Worm (Caenorhabditis elegans) whole organism, L2 larva: ENCODE measurements around the gene srlf-37.

Source experiments
- R02D3.7 ChIP-seq: fragments of 150-350 bp; optimal IDR thresholded peaks from 2 replicates; lab custom pipeline; 2014; ENCODE audit warnings: missing biosample characterization, missing genetic modification characterization
- ZK546.5 ChIP-seq: sonication (generic microtip); optimal IDR thresholded peaks from 2 replicates; lab custom pipeline; 2017; ENCODE audit warnings: missing biosample characterization, missing genetic modification characterization
- alr-1 ChIP-seq: fragments of 150-350 bp; optimal IDR thresholded peaks from 2 replicates; lab custom pipeline; 2014; ENCODE audit warnings: missing biosample characterization, missing genetic modification characterization
- aly-2 ChIP-seq: fragments of 150-350 bp; optimal IDR thresholded peaks from 2 replicates; lab custom pipeline; 2014; ENCODE audit warnings: missing biosample characterization, missing genetic modification characterization
- ama-1 ChIP-seq: fragments of 150-350 bp; optimal IDR thresholded peaks from 2 replicates; lab custom pipeline; 2018; ENCODE audit warnings: inconsistent platforms
- ceh-16 ChIP-seq: fragments of 150-350 bp; optimal IDR thresholded peaks from 2 replicates; lab custom pipeline; 2014; ENCODE audit warnings: missing biosample characterization, missing genetic modification characterization
- dmd-4 ChIP-seq: sonication (generic microtip); optimal IDR thresholded peaks from 2 replicates; lab custom pipeline; 2017; ENCODE audit warnings: missing biosample characterization, missing genetic modification characterization
- egl-27 ChIP-seq: sonication (generic microtip); optimal IDR thresholded peaks from 3 replicates; lab custom pipeline; 2017; ENCODE audit warnings: missing biosample characterization, missing genetic modification reagents, missing genetic modification characterization
- elt-1 ChIP-seq: fragments of 150-350 bp; optimal IDR thresholded peaks from 2 replicates; lab custom pipeline; 2014; ENCODE audit warnings: missing biosample characterization, missing genetic modification characterization
- fos-1 ChIP-seq: fragments of 150-350 bp; optimal IDR thresholded peaks from 2 replicates; lab custom pipeline; 2014; ENCODE audit warnings: missing biosample characterization, missing genetic modification characterization
- gmeb-1 ChIP-seq: fragments of 150-350 bp; optimal IDR thresholded peaks from 2 replicates; lab custom pipeline; 2014; ENCODE audit warnings: missing biosample characterization, missing genetic modification characterization
- lin-11 ChIP-seq: fragments of 150-350 bp; sonication (generic microtip); optimal IDR thresholded peaks from 2 replicates; lab custom pipeline; 2014; ENCODE audit warnings: missing biosample characterization, missing genetic modification characterization, inconsistent platforms, mixed read lengths
- lin-13 ChIP-seq: fragments of 150-350 bp; optimal IDR thresholded peaks from 2 replicates; lab custom pipeline; 2014; ENCODE audit warnings: missing biosample characterization, missing genetic modification reagents, missing genetic modification characterization
- lin-39 ChIP-seq: fragments of 150-350 bp; optimal IDR thresholded peaks from 2 replicates; lab custom pipeline; 2014; ENCODE audit warnings: missing biosample characterization, missing genetic modification reagents, missing genetic modification characterization
- lsy-2 ChIP-seq, 2 experiments: fragments of 150-350 bp in 1 of 2; sonication (generic microtip) in 1 of 2; optimal IDR thresholded peaks; 2 replicates each; lab custom pipeline; 2014 to 2017; ENCODE audit warnings: missing biosample characterization in 2 of 2, missing genetic modification characterization in 2 of 2
- mbf-1 ChIP-seq: sonication (generic microtip); optimal IDR thresholded peaks from 2 replicates; lab custom pipeline; 2017; ENCODE audit warnings: missing biosample characterization, missing genetic modification characterization
- mdl-1 ChIP-seq, 2 experiments: fragments of 150-350 bp in 1 of 2; sonication (generic microtip) in 1 of 2; optimal IDR thresholded peaks; 2 replicates each; lab custom pipeline; 2017; ENCODE audit warnings: missing biosample characterization in 2 of 2, missing genetic modification characterization in 2 of 2
- nhr-10 ChIP-seq: sonication (generic microtip); optimal IDR thresholded peaks from 2 replicates; lab custom pipeline; 2017; ENCODE audit warnings: missing biosample characterization, missing genetic modification characterization
- nhr-11 ChIP-seq: fragments of 150-350 bp; optimal IDR thresholded peaks from 2 replicates; lab custom pipeline; 2014; ENCODE audit warnings: missing biosample characterization, missing genetic modification characterization
- nhr-21 ChIP-seq: fragments of 150-350 bp; optimal IDR thresholded peaks from 2 replicates; lab custom pipeline; 2014; ENCODE audit warnings: missing biosample characterization, missing genetic modification characterization
- nhr-23 ChIP-seq: fragments of 150-350 bp; optimal IDR thresholded peaks from 2 replicates; lab custom pipeline; 2014; ENCODE audit warnings: missing biosample characterization, missing genetic modification reagents, missing genetic modification characterization
- nhr-25 ChIP-seq: fragments of 150-350 bp; sonication (generic microtip); optimal IDR thresholded peaks from 3 replicates; lab custom pipeline; 2014; ENCODE audit warnings: missing biosample characterization, missing genetic modification characterization
- peb-1 ChIP-seq: fragments of 150-350 bp; optimal IDR thresholded peaks from 2 replicates; lab custom pipeline; 2014; ENCODE audit warnings: missing biosample characterization, missing genetic modification characterization
- skn-1 ChIP-seq: sonication (generic microtip); optimal IDR thresholded peaks from 2 replicates; lab custom pipeline; 2017; ENCODE audit warnings: missing biosample characterization, missing genetic modification characterization
- sma-9 ChIP-seq, 2 experiments: fragments of 150-350 bp in 1 of 2; sonication (generic microtip) in 1 of 2; optimal IDR thresholded peaks; 2 replicates each; lab custom pipeline; 2014 to 2016; ENCODE audit warnings: missing genetic modification characterization in 2 of 2, mild to moderate bottlenecking in 1 of 2, missing biosample characterization in 1 of 2, missing compliant biosample characterization in 1 of 2, missing genetic modification reagents in 1 of 2, moderate library complexity in 1 of 2
- snpc-4 ChIP-seq: fragments of 150-350 bp; optimal IDR thresholded peaks from 2 replicates; lab custom pipeline; 2014; ENCODE audit warnings: missing biosample characterization, missing genetic modification characterization
- unc-39 ChIP-seq: fragments of 150-350 bp; optimal IDR thresholded peaks from 2 replicates; lab custom pipeline; 2014; ENCODE audit warnings: missing biosample characterization, missing genetic modification characterization
- unc-55 ChIP-seq: fragments of 150-350 bp; sonication (generic microtip); optimal IDR thresholded peaks from 3 replicates; lab custom pipeline; 2014; ENCODE audit warnings: missing biosample characterization, missing genetic modification reagents, missing genetic modification characterization
- zag-1 ChIP-seq: fragments of 150-350 bp; optimal IDR thresholded peaks from 2 replicates; lab custom pipeline; 2014; ENCODE audit warnings: missing biosample characterization, missing genetic modification characterization
- ztf-11 ChIP-seq: sonication (generic microtip); optimal IDR thresholded peaks from 2 replicates; lab custom pipeline; 2017; ENCODE audit warnings: missing biosample characterization, missing genetic modification characterization

srlf-37 gene

ce11 chrV:565984-566383 is 38.0 kb downstream of the srlf-37 start, which contains the start of gene sri-73:
Gene sri-73, minus strand, starts transcription at chrV:566084.
- TF ChIP-seq unc-39 (tag; lab: Kevin White, UChicago) = no peak
- TF ChIP-seq nhr-21 (tag; lab: Kevin White, UChicago) = no peak
- no peak for TF ChIP-seq zag-1 (tag; lab: Kevin White, UChicago)
- no peak for TF ChIP-seq lin-39 (tag; lab: Kevin White, UChicago)
- TF ChIP-seq ama-1 (lab: Kevin White, UChicago) = no peak
- no peak for TF ChIP-seq peb-1 (tag; lab: Kevin White, UChicago)
- TF ChIP-seq lin-13 (GFP tag; lab: Kevin White, UChicago) = no peak
- TF ChIP-seq alr-1 = no peak
- no peak for TF ChIP-seq sma-9 (GFP tag; optimal IDR thresholded peaks at IDR 0.05; lab: Kevin White, UChicago)
- TF ChIP-seq sma-9 (tag; optimal IDR thresholded peaks at IDR 0.05; lab: Kevin White, UChicago) = no peak
- TF ChIP-seq nhr-10 (tag; lab: Kevin White, UChicago) = no peak
- TF ChIP-seq skn-1 (tag; lab: Kevin White, UChicago) = no peak
- no peak for TF ChIP-seq dmd-4
- no peak for TF ChIP-seq mdl-1 (tag; optimal IDR thresholded peaks at IDR 0.05; lab: Kevin White, UChicago)

DNA sequence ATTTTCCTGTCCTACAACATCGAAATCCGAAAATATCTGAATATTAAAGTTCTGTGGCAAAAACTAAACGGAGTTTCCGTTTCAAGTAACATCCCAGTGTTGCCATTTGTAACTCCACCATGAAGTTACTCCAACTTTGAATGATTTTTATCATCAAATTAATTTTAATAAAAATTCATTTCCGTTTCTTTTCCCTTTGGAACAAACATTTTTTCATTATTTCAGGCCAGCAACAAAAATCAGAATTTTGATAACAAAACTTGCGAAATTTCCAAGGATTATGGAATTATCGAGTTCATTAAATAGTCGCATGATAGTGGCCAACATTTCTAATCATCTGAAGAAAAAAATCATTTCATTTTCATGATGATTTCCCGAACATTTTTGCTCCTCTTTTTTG is 41.2 kb downstream of the srlf-37 start, which contains the start of gene C14C6.2:
Gene C14C6.2 (plus strand): TSS at position 301 of the 400 bp plus-strand sequence.
- TF ChIP-seq ztf-11 (tag; lab: Kevin White, UChicago) (no peak), lin-13 (GFP tag; lab: Kevin White, UChicago) (no peak), gmeb-1 (no peak), sma-9 (GFP tag; optimal IDR thresholded peaks at IDR 0.05; lab: Kevin White, UChicago) (no peak), sma-9 (tag; optimal IDR thresholded peaks at IDR 0.05; lab: Kevin White, UChicago) (no peak), egl-27 (tag; lab: Kevin White, UChicago) (no peak), nhr-25 (tag; lab: Kevin White, UChicago) (no peak), mbf-1 (tag; lab: Kevin White, UChicago) (no peak), unc-55 (GFP tag; lab: Kevin White, UChicago) (no peak), lin-11 (tag; lab: Kevin White, UChicago) (no peak), dmd-4 (no peak)

ce11 chrV:559940-560339 is 44.1 kb downstream of the srlf-37 start, which contains the start of gene srx-7:
Gene srx-7, plus strand, starts transcription at chrV:560195.
- TF ChIP-seq ceh-16 (tag; lab: Kevin White, UChicago) (no peak), ztf-11 (tag; lab: Kevin White, UChicago) (no peak), nhr-23 (no peak), mbf-1 (tag; lab: Kevin White, UChicago) (no peak), zag-1 (tag; lab: Kevin White, UChicago) (no peak), fos-1 (tag; lab: Kevin White, UChicago) (no peak), unc-39 (tag; lab: Kevin White, UChicago) (no peak), ZK546.5 (no peak)
- TF ChIP-seq, all 48 proteins: peak for 0

DNA sequence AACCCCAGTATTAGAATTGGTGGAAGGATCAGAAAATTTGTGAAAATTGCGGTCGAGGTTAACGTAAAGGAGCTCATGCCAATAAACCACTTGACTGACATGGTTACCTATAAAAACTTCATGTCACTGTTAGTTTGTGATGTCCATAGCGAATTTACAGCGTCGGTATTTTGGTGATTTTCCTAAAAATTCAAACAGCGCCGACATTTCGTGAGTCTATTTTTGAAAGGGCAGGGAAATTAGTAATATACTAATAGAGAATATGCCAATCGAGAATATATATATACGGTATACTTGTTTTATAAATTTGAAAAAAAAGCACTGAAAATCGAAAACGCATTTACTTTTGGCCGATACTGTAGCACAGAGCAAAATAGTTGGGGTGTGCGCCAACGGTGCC is 48.0 kb downstream of the srlf-37 start, which contains the start of gene srx-8:
Gene srx-8 (minus strand): TSS at position 101 of the 400 bp plus-strand sequence.
- TF ChIP-seq R02D3.7 (tag; lab: Kevin White, UChicago) (no peak), nhr-10 (tag; lab: Kevin White, UChicago) (no peak), egl-27 (tag; lab: Kevin White, UChicago) (no peak), zag-1 (tag; lab: Kevin White, UChicago) (no peak), ztf-11 (tag; lab: Kevin White, UChicago) (no peak), lsy-2 (tag; optimal IDR thresholded peaks at IDR 0.05; lab: Kevin White, UChicago) (no peak), elt-1 (tag; lab: Kevin White, UChicago) (no peak), snpc-4 (tag; lab: Kevin White, UChicago) (no peak), mdl-1 (tag; optimal IDR thresholded peaks at IDR 0.05; lab: Kevin White, UChicago) (no peak), nhr-11 (tag; lab: Kevin White, UChicago) (no peak), aly-2 (tag; lab: Kevin White, UChicago) (no peak), fos-1 (tag; lab: Kevin White, UChicago) (no peak)
- TF ChIP-seq, all 48 proteins: peak for 0
